Worm (Caenorhabditis elegans) whole organism, L4 larva: ENCODE data around the gene arle-14.

Experiments
- F26F4.8 ChIP-seq: fragments of 200-800 bp; sonication (Bioruptor generic); conservative IDR thresholded peaks from 2 replicates; pipeline ENCODE4 v1.3.6; 2022; ENCODE audit warnings: missing genetic modification characterization, missing compliant biosample characterization
- F44E2.7 ChIP-seq: fragments of 200-800 bp; sonication (Bioruptor generic); IDR thresholded peaks from 2 replicates; pipeline ENCODE4 v2.1.2; 2022; ENCODE audit warnings: missing genetic modification characterization, missing compliant biosample characterization
- F49E8.2 ChIP-seq: sonication (generic microtip); optimal IDR thresholded peaks from 2 replicates; lab custom pipeline; 2016; ENCODE audit warnings: missing compliant biosample characterization, mild to moderate bottlenecking, missing genetic modification characterization, borderline replicate concordance
- R02D3.7 ChIP-seq: fragments of 150-350 bp; sonication (generic microtip); optimal IDR thresholded peaks from 3 replicates; lab custom pipeline; 2014; ENCODE audit warnings: missing biosample characterization, missing genetic modification characterization
- T20F7.1 ChIP-seq: fragments of 200-800 bp; sonication (Bioruptor generic); optimal IDR thresholded peaks from 2 replicates; lab custom pipeline; 2018; ENCODE audit warnings: mild to moderate bottlenecking, missing genetic modification characterization, missing compliant biosample characterization
- T26A8.4 ChIP-seq: fragments of 200-800 bp; sonication (Bioruptor generic); IDR thresholded peaks from 2 replicates; pipeline ENCODE4 v1.3.6; 2022; ENCODE audit warnings: missing genetic modification characterization, missing compliant biosample characterization
- Y48G9A.11 ChIP-seq: fragments of 200-800 bp; sonication (Bioruptor generic); IDR thresholded peaks from 2 replicates; pipeline ENCODE4 v1.3.6; 2022; ENCODE audit warnings: missing genetic modification reagents, missing genetic modification characterization, missing compliant biosample characterization
- Y5F2A.4 ChIP-seq: fragments of 200-800 bp; sonication (Bioruptor generic); optimal IDR thresholded peaks from 2 replicates; lab custom pipeline; 2018; ENCODE audit warnings: mild to moderate bottlenecking, missing genetic modification characterization, missing compliant biosample characterization
- Y75B8A.6 ChIP-seq: fragments of 200-800 bp; sonication (Bioruptor generic); IDR thresholded peaks from 2 replicates; pipeline ENCODE4 v1.3.6; 2022; ENCODE audit warnings: missing genetic modification reagents, missing genetic modification characterization, missing compliant biosample characterization
- aha-1 ChIP-seq: fragments of 150-350 bp; peaks from one replicate; lab custom pipeline; 2014; ENCODE audit warnings: missing biosample characterization, missing genetic modification characterization
- aly-2 ChIP-seq: sonication (generic microtip); optimal IDR thresholded peaks from 2 replicates; lab custom pipeline; 2018; ENCODE audit warnings: missing biosample characterization, missing genetic modification characterization
- ama-1 ChIP-seq: fragments of 150-350 bp; optimal IDR thresholded peaks from 2 replicates; lab custom pipeline; 2014; ENCODE audit warnings: inconsistent platforms, mixed read lengths
- ceh-28 ChIP-seq: fragments of 150-350 bp; optimal IDR thresholded peaks from 2 replicates; lab custom pipeline; 2014; ENCODE audit warnings: missing biosample characterization, missing genetic modification reagents, missing genetic modification characterization
- ceh-62 ChIP-seq: sonication (generic microtip); optimal IDR thresholded peaks from 2 replicates; lab custom pipeline; 2017; ENCODE audit warnings: missing biosample characterization, missing genetic modification characterization
- ctbp-1 ChIP-seq: fragments of 200-800 bp; sonication (Bioruptor generic); IDR thresholded peaks from 2 replicates; pipeline ENCODE4 v1.3.6; 2022; ENCODE audit warnings: missing genetic modification reagents, missing genetic modification characterization, missing compliant biosample characterization
- daf-16 ChIP-seq, 3 experiments: sonication (generic microtip); optimal IDR thresholded peaks; 2 replicates each; lab custom pipeline; 2016 to 2017; ENCODE audit warnings: missing genetic modification characterization in 3 of 3, missing genetic modification reagents in 3 of 3, mild to moderate bottlenecking in 2 of 3, missing compliant biosample characterization in 2 of 3, missing biosample characterization in 1 of 3, moderate library complexity in 1 of 3
- daf-19 ChIP-seq: fragments of 200-800 bp; sonication (Bioruptor generic); conservative IDR thresholded peaks from 2 replicates; pipeline ENCODE4 v1.3.6; 2022; ENCODE audit warnings: missing genetic modification characterization, missing compliant biosample characterization
- dmd-6 ChIP-seq: fragments of 200-800 bp; sonication (Bioruptor generic); IDR thresholded peaks from 2 replicates; pipeline ENCODE4 v1.3.6; 2022; ENCODE audit warnings: missing genetic modification reagents, missing genetic modification characterization, missing compliant biosample characterization
- dmd-9 ChIP-seq: fragments of 200-800 bp; sonication (Bioruptor generic); IDR thresholded peaks from 2 replicates; pipeline ENCODE4 v1.3.6; 2022; ENCODE audit warnings: missing genetic modification reagents, missing genetic modification characterization, missing compliant biosample characterization
- dpl-1 ChIP-seq: fragments of 150-350 bp; optimal IDR thresholded peaks from 2 replicates; lab custom pipeline; 2014; ENCODE audit warnings: missing biosample characterization, missing genetic modification reagents, missing genetic modification characterization
- egl-43 ChIP-seq: fragments of 200-800 bp; sonication (Bioruptor generic); IDR thresholded peaks from 2 replicates; pipeline ENCODE4 v1.3.6; 2022; ENCODE audit warnings: missing genetic modification reagents, missing genetic modification characterization, missing compliant biosample characterization
- fos-1 ChIP-seq: fragments of 150-350 bp; optimal IDR thresholded peaks from 2 replicates; lab custom pipeline; 2014; ENCODE audit warnings: missing biosample characterization, missing genetic modification characterization
- gei-8 ChIP-seq: fragments of 200-800 bp; sonication (Bioruptor generic); optimal IDR thresholded peaks from 2 replicates; lab custom pipeline; 2018; ENCODE audit warnings: mild to moderate bottlenecking, missing genetic modification characterization, missing compliant biosample characterization
- hlh-11 ChIP-seq: fragments of 200-800 bp; sonication (Bioruptor generic); optimal IDR thresholded peaks from 2 replicates; lab custom pipeline; 2018; ENCODE audit warnings: mild to moderate bottlenecking, missing genetic modification characterization, missing compliant biosample characterization
- hlh-30 ChIP-seq: sonication (generic microtip); optimal IDR thresholded peaks from 2 replicates; lab custom pipeline; 2017; ENCODE audit warnings: antibody characterized with exemption, mild to moderate bottlenecking, missing genetic modification characterization, missing compliant biosample characterization; ENCODE audit not compliant: insufficient read depth
- hmg-1.1 ChIP-seq: fragments of 200-800 bp; sonication (Bioruptor generic); IDR thresholded peaks from 2 replicates; pipeline ENCODE4 v1.3.6; 2022; ENCODE audit warnings: missing genetic modification reagents, missing genetic modification characterization, missing compliant biosample characterization
- jun-1 ChIP-seq: fragments of 150-350 bp; optimal IDR thresholded peaks from 2 replicates; lab custom pipeline; 2014; ENCODE audit warnings: missing biosample characterization, missing genetic modification reagents, missing genetic modification characterization
- lin-13 ChIP-seq: fragments of 150-350 bp; optimal IDR thresholded peaks from 2 replicates; lab custom pipeline; 2014; ENCODE audit warnings: missing biosample characterization, missing genetic modification reagents, missing genetic modification characterization
- lin-15B ChIP-seq: fragments of 150-350 bp; sonication (generic microtip); optimal IDR thresholded peaks from 3 replicates; lab custom pipeline; 2014; ENCODE audit warnings: missing biosample characterization, missing genetic modification characterization
- mep-1 ChIP-seq: fragments of 150-350 bp; sonication (generic microtip); optimal IDR thresholded peaks from 3 replicates; lab custom pipeline; 2014; ENCODE audit warnings: missing biosample characterization, missing genetic modification characterization
- mes-2 ChIP-seq: sonication (generic microtip); optimal IDR thresholded peaks from 2 replicates; lab custom pipeline; 2016; ENCODE audit warnings: missing genotype, mild to moderate bottlenecking, missing genetic modification characterization, missing compliant biosample characterization; ENCODE audit not compliant: poor library complexity, severe bottlenecking
- mxl-3 ChIP-seq: fragments of 200-800 bp; sonication (Bioruptor generic); optimal IDR thresholded peaks from 2 replicates; lab custom pipeline; 2018; ENCODE audit warnings: mild to moderate bottlenecking, missing genetic modification characterization, missing compliant biosample characterization
- nhr-11 ChIP-seq: fragments of 150-350 bp; optimal IDR thresholded peaks from 2 replicates; lab custom pipeline; 2014; ENCODE audit warnings: missing biosample characterization, missing genetic modification characterization
- nhr-48 ChIP-seq: sonication (generic microtip); optimal IDR thresholded peaks from 2 replicates; lab custom pipeline; 2016; ENCODE audit warnings: mild to moderate bottlenecking, missing genetic modification characterization, missing compliant biosample characterization
- nhr-6 ChIP-seq: fragments of 150-350 bp; optimal IDR thresholded peaks from 2 replicates; lab custom pipeline; 2014; ENCODE audit warnings: missing biosample characterization, missing genetic modification characterization
- rbr-2 ChIP-seq: sonication (generic microtip); optimal IDR thresholded peaks from 2 replicates; lab custom pipeline; 2016; ENCODE audit warnings: missing genotype, missing genetic modification characterization, missing compliant biosample characterization
- snpc-1.2 ChIP-seq: fragments of 200-800 bp; sonication (Bioruptor generic); IDR thresholded peaks from 2 replicates; pipeline ENCODE4 v1.3.6; 2022; ENCODE audit warnings: missing genetic modification reagents, missing genetic modification characterization, missing compliant biosample characterization
- spr-1 ChIP-seq: sonication (generic microtip); optimal IDR thresholded peaks from 2 replicates; lab custom pipeline; 2016; ENCODE audit warnings: mild to moderate bottlenecking, missing genetic modification characterization, missing compliant biosample characterization
- spr-3 ChIP-seq: fragments of 200-800 bp; sonication (Bioruptor generic); optimal IDR thresholded peaks from 2 replicates; lab custom pipeline; 2018; ENCODE audit warnings: mild to moderate bottlenecking, missing genetic modification characterization, missing compliant biosample characterization
- unc-39 ChIP-seq: sonication (generic microtip); optimal IDR thresholded peaks from 2 replicates; lab custom pipeline; 2017; ENCODE audit warnings: missing biosample characterization, missing genetic modification characterization
- unc-62 ChIP-seq, 3 experiments: fragments of 150-350 bp in 1 of 3; sonication (generic microtip); optimal IDR thresholded peaks in 2 of 3; peaks in 1 of 3; 1 replicate in 1 of 3; 2 replicates in 2 of 3; lab custom pipeline; 2014 to 2017; ENCODE audit warnings: missing biosample characterization in 3 of 3, missing genetic modification characterization in 3 of 3, missing genetic modification reagents in 3 of 3, missing genotype in 1 of 3
- zag-1 ChIP-seq: fragments of 150-350 bp; optimal IDR thresholded peaks from 2 replicates; lab custom pipeline; 2014; ENCODE audit warnings: missing biosample characterization, missing genetic modification characterization
- zfp-2 ChIP-seq: sonication (generic microtip); optimal IDR thresholded peaks from 2 replicates; lab custom pipeline; 2016; ENCODE audit warnings: mild to moderate bottlenecking, missing genetic modification characterization, missing compliant biosample characterization
- ztf-7 ChIP-seq: fragments of 150-350 bp; optimal IDR thresholded peaks from 2 replicates; lab custom pipeline; 2014; ENCODE audit warnings: missing biosample characterization, missing genetic modification characterization

arle-14 gene

DNA sequence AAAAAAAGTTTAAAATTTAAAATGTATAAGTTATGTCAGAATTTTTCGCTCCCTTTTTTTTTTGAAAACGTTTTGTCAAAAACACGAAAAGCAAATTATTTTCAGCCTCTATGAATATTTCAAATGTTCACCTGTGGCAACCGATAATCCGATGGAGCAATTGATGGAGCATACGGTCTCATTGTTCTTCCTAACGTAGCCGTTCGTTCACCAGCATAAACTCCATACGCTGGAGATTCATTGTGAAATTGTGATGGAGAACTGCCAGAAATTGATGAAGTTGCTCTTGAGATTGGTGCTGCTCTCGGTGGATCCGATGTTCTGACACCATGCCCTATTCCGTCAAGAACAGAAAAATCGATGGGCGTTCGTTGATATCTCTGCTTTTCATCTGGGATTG lies 880 bp upstream of the arle-14 start:
- TF ChIP-seq R02D3.7 = no peak
- TF ChIP-seq unc-62 (GFP tag; optimal IDR thresholded peaks at IDR 0.05 in 1 of 2; lab: Kevin White, UChicago) = peak in 1 of 2 experiments; percentile 92
- TF ChIP-seq unc-62 (tag; optimal IDR thresholded peaks at IDR 0.05; lab: Kevin White, UChicago) = no peak
- TF ChIP-seq T20F7.1 (GFP tag; lab: Kevin White, UChicago) = no peak
- no peak for TF ChIP-seq gei-8
- TF ChIP-seq F44E2.7 (GFP tag; lab: Robert Waterston, UW) = 0 out of 2 replicates have a peak, but pooled peaks have one; percentile 21
- no peak for TF ChIP-seq snpc-1.2
- no peak for TF ChIP-seq Y48G9A.11 (GFP tag; lab: Robert Waterston, UW)
- TF ChIP-seq, all 104 proteins: peak for 2

DNA sequence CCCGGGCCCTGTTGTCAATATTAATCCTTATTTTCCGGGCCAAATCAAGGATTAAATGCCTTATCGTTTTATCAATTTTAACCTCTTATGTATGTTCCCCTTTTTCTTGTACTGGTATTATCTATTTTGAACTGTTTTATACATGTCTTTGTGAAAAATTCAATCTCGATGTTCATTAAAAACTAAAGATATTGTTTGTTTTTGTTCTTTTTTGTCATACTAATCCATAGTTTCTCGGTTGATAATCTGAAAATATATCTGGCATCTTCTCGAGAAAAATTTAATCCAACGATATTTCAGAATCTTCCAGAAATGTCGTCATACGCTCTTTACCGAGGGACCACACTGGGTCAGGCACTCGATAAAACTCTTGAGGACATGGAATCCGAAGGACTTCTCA lies 1.0 kb downstream of the arle-14 start, which contains the start of gene B0336.13:
B0336.13 (plus strand) TSS at position 301 of the 400 bp plus-strand sequence.
- TF ChIP-seq unc-39 (tag; lab: Kevin White, UChicago) (no peak), F49E8.2 (tag; lab: Kevin White, UChicago) (no peak), dmd-6 (GFP tag; lab: Robert Waterston, UW) (no peak), spr-3 (GFP tag; lab: Kevin White, UChicago) (no peak), aly-2 (tag; lab: Kevin White, UChicago) (no peak), Y5F2A.4 (no peak), snpc-1.2 (no peak), fos-1 (tag; lab: Kevin White, UChicago) (no peak), dmd-9 (GFP tag; lab: Robert Waterston, UW) (no peak), rbr-2 (tag; lab: Kevin White, UChicago) (no peak), ztf-7 (tag; lab: Kevin White, UChicago) (no peak), mxl-3 (GFP tag; lab: Kevin White, UChicago) (no peak)

DNA sequence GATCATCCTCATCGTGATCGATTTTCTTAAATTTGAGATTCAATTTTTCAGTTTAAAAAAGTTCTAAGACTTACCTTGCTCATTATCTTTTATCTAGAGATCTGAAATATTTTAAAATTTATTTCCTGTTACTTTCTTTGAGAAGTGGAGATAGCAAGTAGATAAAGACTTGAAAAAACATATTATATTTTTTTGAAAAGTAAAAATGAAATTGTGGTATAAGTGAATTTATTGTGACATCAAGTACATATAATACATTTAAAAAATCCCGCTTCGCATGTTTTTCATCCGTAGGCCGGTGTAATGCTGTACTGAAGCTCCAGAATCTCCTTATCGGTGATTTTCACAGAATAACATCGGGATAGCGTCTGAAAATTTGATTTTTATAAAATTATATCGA lies 4.6 kb downstream of the arle-14 start, which contains the start of gene B0336.7:
B0336.7 (minus strand) TSS at position 101 of the 400 bp plus-strand sequence.
- peak; percentile 27 for TF ChIP-seq aha-1
- no peak for TF ChIP-seq spr-1 (tag; lab: Kevin White, UChicago)
- TF ChIP-seq hmg-1.1 (GFP tag; lab: Robert Waterston, UW) = no peak
- TF ChIP-seq, all 104 proteins: peak for 1

DNA sequence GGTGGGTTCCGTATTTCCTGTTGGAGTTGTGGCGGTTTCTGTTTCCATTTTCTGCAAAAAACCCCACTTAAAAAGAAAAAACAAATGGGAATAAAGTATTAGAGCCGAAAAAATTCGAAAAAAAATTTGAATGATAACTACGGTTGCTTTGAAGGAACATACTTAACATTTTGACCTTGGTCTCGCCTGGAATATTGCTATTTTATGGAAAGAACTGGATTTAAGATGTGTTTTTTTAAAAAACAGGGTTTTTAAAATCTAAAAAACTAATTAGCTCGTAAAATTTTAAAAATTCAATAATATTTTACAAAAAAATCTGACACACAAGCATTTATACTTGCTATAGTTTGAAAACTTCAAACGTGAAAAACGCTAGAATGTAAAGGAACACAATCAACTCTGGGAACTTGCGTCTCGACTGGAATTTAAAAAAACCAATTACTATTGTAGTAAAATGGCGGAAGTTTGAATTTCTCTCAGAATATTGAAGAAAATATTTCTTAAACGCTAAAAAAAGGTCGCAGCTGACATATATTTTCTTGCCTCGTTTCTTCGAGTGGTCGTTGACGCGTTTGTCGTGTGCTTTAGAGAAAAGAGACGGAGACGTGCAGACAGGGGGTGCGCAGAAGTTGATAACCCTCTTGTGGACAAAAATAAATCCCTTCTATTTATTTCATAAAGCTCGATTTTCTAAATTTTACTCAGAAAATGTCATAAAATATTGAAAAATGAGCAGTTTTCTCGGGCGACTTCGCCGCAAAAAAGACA lies 5.4 kb downstream of the arle-14 start, which contains the start of the genes lgg-3 and rgs-5:
lgg-3 (minus strand) TSS at position 51 of the 768 bp plus-strand sequence.
rgs-5 (plus strand) TSS at position 593 of the 768 bp plus-strand sequence.
- TF ChIP-seq daf-16 (GFP tag; optimal IDR thresholded peaks at IDR 0.05; lab: Kevin White, UChicago) (no peak), daf-16 (tag; optimal IDR thresholded peaks at IDR 0.05; lab: Kevin White, UChicago) (peak; percentile 8), ceh-28 (tag; lab: Kevin White, UChicago) (no peak), jun-1 (tag; lab: Kevin White, UChicago) (no peak), mes-2 (tag; lab: Kevin White, UChicago) (peak; percentile 71), hlh-30 (tag; lab: Kevin White, UChicago) (peak; percentile 44), zag-1 (tag; lab: Kevin White, UChicago) (no peak), ceh-62 (no peak), egl-43 (GFP tag; lab: Robert Waterston, UW) (no peak), hlh-11 (tag; lab: Kevin White, UChicago) (peak; percentile 52), lin-13 (GFP tag; lab: Kevin White, UChicago) (peak; percentile 17), unc-39 (tag; lab: Kevin White, UChicago) (no peak), daf-19 (GFP tag; lab: Robert Waterston, UW) (no peak), nhr-48 (no peak), spr-1 (tag; lab: Kevin White, UChicago) (no peak), Y75B8A.6 (GFP tag; lab: Robert Waterston, UW) (no peak), T26A8.4 (GFP tag; lab: Robert Waterston, UW) (no peak), ama-1 (no peak), nhr-6 (peak; percentile 2), ctbp-1 (GFP tag; lab: Robert Waterston, UW) (no peak), F26F4.8 (no peak), R02D3.7 (no peak), mep-1 (tag; lab: Kevin White, UChicago) (peak; percentile 60), zfp-2 (tag; lab: Kevin White, UChicago) (no peak), dpl-1 (GFP tag; lab: Kevin White, UChicago) (peak; percentile 58), rbr-2 (tag; lab: Kevin White, UChicago) (peak; percentile 14), lin-15B (tag; lab: Kevin White, UChicago) (no peak), nhr-11 (tag; lab: Kevin White, UChicago) (no peak)
